Fruit fly (Drosophila melanogaster): ENCODE measurements around the gene GIIIspla2.

Gene GIIIspla2

DNA sequence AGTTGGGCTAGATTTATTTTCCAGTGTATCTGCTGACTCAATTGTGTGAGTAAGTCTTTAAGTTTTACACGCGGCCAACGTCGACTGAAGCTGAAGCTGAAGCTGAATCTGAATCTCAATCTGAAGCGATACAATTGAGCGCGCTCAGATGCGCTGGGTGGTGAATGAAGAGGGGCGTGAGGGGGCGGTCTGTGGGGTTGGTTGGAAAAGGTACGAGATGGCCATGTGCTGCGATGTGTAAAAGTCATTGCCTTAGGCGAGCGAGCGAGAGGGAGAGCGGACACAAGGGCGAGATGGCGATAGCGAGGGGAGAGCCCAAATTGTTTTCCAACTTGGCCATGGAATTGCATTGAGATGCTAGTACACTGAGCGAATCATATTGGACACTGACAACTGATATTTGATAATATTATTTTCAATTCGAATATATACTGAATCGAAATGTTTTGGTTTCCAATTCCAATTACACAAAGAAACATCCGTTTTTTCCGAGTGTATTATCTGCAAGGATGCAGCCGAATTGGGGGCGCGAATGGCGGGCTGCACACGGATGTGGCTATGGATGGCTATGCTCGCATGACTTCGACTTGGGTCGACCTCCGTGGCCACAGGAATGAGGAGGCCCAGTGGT lies 39.3 kb downstream of the GIIIspla2 start (continued):
- peak; percentile 82 for TF ChIP-seq CG15336 (GFP tag; IDR thresholded peaks at IDR 0.05)
- TF ChIP-seq topi (GFP tag; optimal IDR thresholded peaks at IDR 0.05) = peak; percentile 78
- peak; percentile 70 for TF ChIP-seq pdm3 (GFP tag; optimal IDR thresholded peaks at IDR 0.05)
- TF ChIP-seq Eip78C (GFP tag) = peak; percentile 93
- TF ChIP-seq Ets21C (GFP tag; optimal IDR thresholded peaks at IDR 0.05) = peak; percentile 62
- TF ChIP-seq vri (GFP tag; optimal IDR thresholded peaks at IDR 0.05) = peak; percentile 54
- no peak for TF ChIP-seq fd85E (GFP tag; optimal IDR thresholded peaks at IDR 0.05)
- TF ChIP-seq net (GFP tag; optimal IDR thresholded peaks at IDR 0.05) = peak; percentile 13
- TF ChIP-seq CG8632 (GFP tag; optimal IDR thresholded peaks at IDR 0.05) = peak; percentile 53
- TF ChIP-seq Met (GFP tag; optimal IDR thresholded peaks at IDR 0.05) = peak; percentile 80
- peak; percentile 29 for TF ChIP-seq CG6808 (GFP tag; optimal IDR thresholded peaks at IDR 0.05)
- TF ChIP-seq CG3032 (tag; optimal IDR thresholded peaks at IDR 0.05) = peak; percentile 61
- peak; percentile 56 for TF ChIP-seq CG6854 (GFP tag; optimal IDR thresholded peaks at IDR 0.05)
- peak; percentile 70 for TF ChIP-seq lz (GFP tag; optimal IDR thresholded peaks at IDR 0.05)
- no peak for TF ChIP-seq fkh (GFP tag; optimal IDR thresholded peaks at IDR 0.05)
- TF ChIP-seq Eip75B (GFP tag; optimal IDR thresholded peaks at IDR 0.05) = peak; percentile 79
- peak; percentile 73 for TF ChIP-seq cyc (GFP tag; optimal IDR thresholded peaks at IDR 0.05)
- TF ChIP-seq Hr38 (GFP tag; optimal IDR thresholded peaks at IDR 0.05) = no peak
- TF ChIP-seq CG11902 (GFP tag; optimal IDR thresholded peaks at IDR 0.05) = peak; percentile 60
- peak; percentile 71 for TF ChIP-seq CG6792 (GFP tag; optimal IDR thresholded peaks at IDR 0.05)
- peak; percentile 59 for TF ChIP-seq Hr4 (GFP tag; optimal IDR thresholded peaks at IDR 0.05)
- peak; percentile 38 for TF ChIP-seq CG6276 (GFP tag; optimal IDR thresholded peaks at IDR 0.05)

dm6 chrX:8198935-8199580 lies 41.6 kb downstream of the GIIIspla2 start:
- 0 out of 3 replicates have a peak, but pooled peaks have one; percentile 22 for TF ChIP-seq eg (GFP tag; IDR thresholded peaks at IDR 0.05)
- peak; percentile 96 for TF ChIP-seq fkh (GFP tag; optimal IDR thresholded peaks at IDR 0.05)
- no peak for TF ChIP-seq CG8319 (GFP tag; optimal IDR thresholded peaks at IDR 0.05)
- TF ChIP-seq vri (GFP tag; optimal IDR thresholded peaks at IDR 0.05) = peak; percentile 56
- TF ChIP-seq CG6163 (GFP tag; IDR thresholded peaks at IDR 0.05) = 0 out of 3 replicates have a peak, but pooled peaks have one; percentile 28

DNA sequence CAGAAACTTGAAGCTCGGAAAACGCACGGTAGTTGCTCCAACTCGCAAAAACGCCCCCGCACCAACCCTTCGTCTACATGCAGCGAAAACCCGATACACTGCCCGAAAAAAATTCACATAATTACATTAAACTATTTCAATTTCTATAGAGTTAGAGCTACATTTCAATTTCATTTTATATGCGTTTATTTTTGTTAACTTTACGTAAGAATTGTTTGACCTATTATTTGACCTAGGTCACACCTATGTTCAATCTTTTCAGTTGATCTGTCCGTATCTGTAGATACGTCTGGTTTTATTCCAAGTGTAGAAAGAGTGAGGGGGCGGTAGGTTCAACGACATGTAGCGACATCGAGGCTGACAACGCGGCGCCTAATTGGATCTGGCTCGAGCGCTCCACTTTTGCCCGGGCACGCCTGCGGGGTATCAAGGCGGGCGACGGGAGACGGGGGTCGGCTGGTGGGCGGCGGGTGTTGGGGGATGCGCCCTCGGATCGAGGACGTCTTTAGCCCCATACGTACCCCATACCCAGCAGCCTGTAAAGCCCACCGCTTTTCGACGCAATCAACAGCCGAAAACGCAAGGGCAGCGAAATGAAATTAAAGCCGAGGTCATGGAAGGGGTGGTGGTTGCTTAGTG lies 45.4 kb downstream of the GIIIspla2 start:
- TF ChIP-seq cyc (GFP tag; optimal IDR thresholded peaks at IDR 0.05) = no peak
- TF ChIP-seq Smox (GFP tag; optimal IDR thresholded peaks at IDR 0.05) = no peak
- no peak for TF ChIP-seq CG7368 (GFP tag; optimal IDR thresholded peaks at IDR 0.05)
- TF ChIP-seq fd85E (GFP tag; optimal IDR thresholded peaks at IDR 0.05) = no peak
- peak; percentile 40 for TF ChIP-seq Met (GFP tag; optimal IDR thresholded peaks at IDR 0.05)
- TF ChIP-seq CG3032 (tag; optimal IDR thresholded peaks at IDR 0.05) = no peak
- TF ChIP-seq eg (GFP tag; IDR thresholded peaks at IDR 0.05) = peak; percentile 35; the same call in 1 of the 3 replicates
- TF ChIP-seq CG8632 (GFP tag; optimal IDR thresholded peaks at IDR 0.05) = no peak
- no peak for TF ChIP-seq Ets21C (GFP tag; optimal IDR thresholded peaks at IDR 0.05)
- TF ChIP-seq Sox102F (GFP tag; optimal IDR thresholded peaks at IDR 0.05) = no peak
- no peak for TF ChIP-seq CG11902 (GFP tag; optimal IDR thresholded peaks at IDR 0.05)
- peak; percentile 1 for TF ChIP-seq net (GFP tag; optimal IDR thresholded peaks at IDR 0.05)
- TF ChIP-seq CG11762 (GFP tag; optimal IDR thresholded peaks at IDR 0.05; ENCODE audit: insufficient read depth) = no peak
- TF ChIP-seq dsx (GFP tag; optimal IDR thresholded peaks at IDR 0.05; ENCODE audit: poor library complexity, severe bottlenecking) = no peak
- peak; percentile 66 for TF ChIP-seq svp (GFP tag)
- no peak for TF ChIP-seq Blimp-1 (GFP tag; optimal IDR thresholded peaks at IDR 0.05)
- peak; percentile 53 for TF ChIP-seq CG32006 (GFP tag; optimal IDR thresholded peaks at IDR 0.05)
- TF ChIP-seq CG16779 (tag; optimal IDR thresholded peaks at IDR 0.05) = no peak
- TF ChIP-seq Ets96B (tag; optimal IDR thresholded peaks at IDR 0.05) = peak; percentile 19
- peak; percentile 44 for TF ChIP-seq pdm3 (GFP tag; optimal IDR thresholded peaks at IDR 0.05)
- no peak for TF ChIP-seq spab (GFP tag; optimal IDR thresholded peaks at IDR 0.05)
- peak; percentile 10 for TF ChIP-seq Sox14 (GFP tag; optimal IDR thresholded peaks at IDR 0.05)
- TF ChIP-seq Gug (GFP tag; IDR thresholded peaks at IDR 0.05) = peak; percentile 39; the same call in 1 of the 2 replicates
- TF ChIP-seq CG6163 (GFP tag; IDR thresholded peaks at IDR 0.05) = 0 out of 3 replicates have a peak, but pooled peaks have one; percentile 26
- TF ChIP-seq Eip93F (GFP tag; optimal IDR thresholded peaks at IDR 0.05) = no peak
- peak; percentile 6 for TF ChIP-seq Eip75B (GFP tag; optimal IDR thresholded peaks at IDR 0.05)
- TF ChIP-seq OdsH (GFP tag; optimal IDR thresholded peaks at IDR 0.05) = peak; percentile 27
- TF ChIP-seq fkh (GFP tag; optimal IDR thresholded peaks at IDR 0.05) = no peak
- TF ChIP-seq esn (GFP tag; optimal IDR thresholded peaks at IDR 0.05) = peak; percentile 24
- no peak for TF ChIP-seq CG34406 (GFP tag; optimal IDR thresholded peaks at IDR 0.05)
- TF ChIP-seq CG8319 (GFP tag; optimal IDR thresholded peaks at IDR 0.05) = no peak
- peak; percentile 37 for TF ChIP-seq CG10669 (GFP tag; optimal IDR thresholded peaks at IDR 0.05)

All from whole organism, prepupa.